Worm (Caenorhabditis elegans) whole organism, early embryonic: Measurements from ENCODE around the gene B0334.4.
A peak's percentile ranks its signal among the peaks of the same experiment; 100 is the strongest.
"Not testable (repeated sequence)": the region's sequence is repeated elsewhere in the genome, so short reads cannot be mapped to it uniquely, and the experiment has no call there.

Source experiments
- B0310.2 ChIP-seq: sonication (generic microtip); optimal IDR thresholded peaks from 2 replicates; lab custom pipeline; 2016; ENCODE audit warnings: mild to moderate bottlenecking, missing genetic modification characterization, missing compliant biosample characterization
- aly-1 ChIP-seq: sonication (generic microtip); optimal IDR thresholded peaks from 2 replicates; lab custom pipeline; 2016; ENCODE audit warnings: missing genetic modification characterization, missing compliant biosample characterization
- ama-1 ChIP-seq: fragments of 150-350 bp; optimal IDR thresholded peaks from 2 replicates; lab custom pipeline; 2014
- ceh-13 ChIP-seq: fragments of 200-800 bp; sonication (Bioruptor generic); optimal IDR thresholded peaks from 2 replicates; lab custom pipeline; 2018; ENCODE audit warnings: mild to moderate bottlenecking, missing genetic modification characterization, missing compliant biosample characterization
- flt-1 ChIP-seq: fragments of 200-800 bp; sonication (Bioruptor generic); IDR thresholded peaks from 2 replicates; pipeline ENCODE4 v1.3.6; 2022; ENCODE audit warnings: missing genetic modification characterization, missing compliant biosample characterization
- hmbx-1 ChIP-seq: sonication (generic microtip); optimal IDR thresholded peaks from 2 replicates; lab custom pipeline; 2016; ENCODE audit warnings: mild to moderate bottlenecking, missing genetic modification characterization, missing compliant biosample characterization
- pes-1 ChIP-seq: fragments of 200-800 bp; sonication (Bioruptor generic); IDR thresholded peaks from 2 replicates; pipeline ENCODE4 v1.3.6; 2022; ENCODE audit warnings: missing genetic modification reagents, missing genetic modification characterization, missing compliant biosample characterization
- scrt-1 ChIP-seq: fragments of 200-800 bp; sonication (Bioruptor generic); IDR thresholded peaks from 2 replicates; pipeline ENCODE4 v1.3.6; 2022; ENCODE audit warnings: missing genetic modification characterization, missing compliant biosample characterization
- tbx-11 ChIP-seq: fragments of 200-800 bp; sonication (Bioruptor generic); IDR thresholded peaks from 2 replicates; pipeline ENCODE4 v1.3.6; 2022; ENCODE audit warnings: missing genetic modification characterization, missing compliant biosample characterization
- tbx-37 ChIP-seq: fragments of 200-800 bp; sonication (Bioruptor generic); conservative IDR thresholded peaks from 2 replicates; pipeline ENCODE4 v1.3.6; 2022; ENCODE audit warnings: missing genetic modification reagents, missing genetic modification characterization, missing compliant biosample characterization
- tra-4 ChIP-seq: sonication (generic microtip); optimal IDR thresholded peaks from 2 replicates; lab custom pipeline; 2017; ENCODE audit warnings: missing genetic modification characterization, missing compliant biosample characterization

ce11 chrII:11534429-11535099 lies 39.1 kb downstream of the B0334.4 start, which contains the start of gene Y62F5A.12:
- not testable (repeated sequence) for TF ChIP-seq tra-4 (tag; lab: Kevin White, UChicago); ama-1; aly-1 (tag; lab: Kevin White, UChicago); hmbx-1; B0310.2 (tag; lab: Kevin White, UChicago)
- peak; percentile 14 for TF ChIP-seq ceh-13 (GFP tag; lab: Kevin White, UChicago)
- TF ChIP-seq tbx-37 (GFP tag; lab: Robert Waterston, UW) = peak; percentile 86
- peak; percentile 71; the same call in 1 of the 2 replicates for TF ChIP-seq scrt-1 (GFP tag; lab: Robert Waterston, UW)
- peak; percentile 82 for TF ChIP-seq flt-1
- peak; percentile 86 for TF ChIP-seq pes-1 (GFP tag; lab: Robert Waterston, UW)
- TF ChIP-seq tbx-11 = peak; percentile 63
